Worm (Caenorhabditis elegans) whole organism, L4 larva: ENCODE results near the gene C56E10.3.
A peak's percentile ranks its signal among the peaks of the same experiment; 100 is the strongest.

Experiments
- F37D6.2 ChIP-seq: sonication (generic microtip); optimal IDR thresholded peaks from 2 replicates; lab custom pipeline; 2016; ENCODE audit warnings: mild to moderate bottlenecking, missing genetic modification characterization, missing compliant biosample characterization
- F49E8.2 ChIP-seq: sonication (generic microtip); optimal IDR thresholded peaks from 2 replicates; lab custom pipeline; 2016; ENCODE audit warnings: missing compliant biosample characterization, mild to moderate bottlenecking, missing genetic modification characterization, borderline replicate concordance
- R02D3.7 ChIP-seq: fragments of 150-350 bp; sonication (generic microtip); optimal IDR thresholded peaks from 3 replicates; lab custom pipeline; 2014; ENCODE audit warnings: missing biosample characterization, missing genetic modification characterization
- T20F7.1 ChIP-seq: fragments of 200-800 bp; sonication (Bioruptor generic); optimal IDR thresholded peaks from 2 replicates; lab custom pipeline; 2018; ENCODE audit warnings: mild to moderate bottlenecking, missing genetic modification characterization, missing compliant biosample characterization
- Y75B8A.6 ChIP-seq: fragments of 200-800 bp; sonication (Bioruptor generic); IDR thresholded peaks from 2 replicates; pipeline ENCODE4 v1.3.6; 2022; ENCODE audit warnings: missing genetic modification reagents, missing genetic modification characterization, missing compliant biosample characterization
- aha-1 ChIP-seq: fragments of 150-350 bp; peaks from one replicate; lab custom pipeline; 2014; ENCODE audit warnings: missing biosample characterization, missing genetic modification characterization
- attf-4 ChIP-seq: sonication (generic microtip); optimal IDR thresholded peaks from 3 replicates; lab custom pipeline; 2017; ENCODE audit warnings: missing biosample characterization, missing genetic modification characterization
- ceh-20 ChIP-seq: fragments of 200-800 bp; sonication (Bioruptor generic); IDR thresholded peaks from 2 replicates; pipeline ENCODE4 v1.3.6; 2022; ENCODE audit warnings: missing genetic modification reagents, missing genetic modification characterization, missing compliant biosample characterization
- ceh-82 ChIP-seq: sonication (generic microtip); optimal IDR thresholded peaks from 2 replicates; lab custom pipeline; 2017; ENCODE audit warnings: missing biosample characterization, missing genetic modification characterization
- daf-16 ChIP-seq, 3 experiments: sonication (generic microtip); optimal IDR thresholded peaks; 2 replicates each; lab custom pipeline; 2016 to 2017; ENCODE audit warnings: missing genetic modification characterization in 3 of 3, missing genetic modification reagents in 3 of 3, mild to moderate bottlenecking in 2 of 3, missing compliant biosample characterization in 2 of 3, missing biosample characterization in 1 of 3, moderate library complexity in 1 of 3
- egl-43 ChIP-seq: fragments of 200-800 bp; sonication (Bioruptor generic); IDR thresholded peaks from 2 replicates; pipeline ENCODE4 v1.3.6; 2022; ENCODE audit warnings: missing genetic modification reagents, missing genetic modification characterization, missing compliant biosample characterization
- hlh-11 ChIP-seq: fragments of 200-800 bp; sonication (Bioruptor generic); optimal IDR thresholded peaks from 2 replicates; lab custom pipeline; 2018; ENCODE audit warnings: mild to moderate bottlenecking, missing genetic modification characterization, missing compliant biosample characterization
- jun-1 ChIP-seq: fragments of 150-350 bp; optimal IDR thresholded peaks from 2 replicates; lab custom pipeline; 2014; ENCODE audit warnings: missing biosample characterization, missing genetic modification reagents, missing genetic modification characterization
- lim-7 ChIP-seq: fragments of 200-800 bp; sonication (Bioruptor generic); IDR thresholded peaks from 2 replicates; pipeline ENCODE4 v1.3.6; 2022; ENCODE audit warnings: missing genetic modification characterization, missing compliant biosample characterization
- lin-15B ChIP-seq: fragments of 150-350 bp; sonication (generic microtip); optimal IDR thresholded peaks from 3 replicates; lab custom pipeline; 2014; ENCODE audit warnings: missing biosample characterization, missing genetic modification characterization
- madf-5 ChIP-seq, 2 experiments: fragments of 200-800 bp; sonication (Bioruptor generic); IDR thresholded peaks; 2 replicates each; pipeline ENCODE4 v1.3.6; 2022; ENCODE audit warnings: missing compliant biosample characterization in 2 of 2, missing genetic modification characterization in 2 of 2
- madf-9 ChIP-seq: fragments of 200-800 bp; sonication (Bioruptor generic); conservative IDR thresholded peaks from 2 replicates; pipeline ENCODE4 v1.3.6; 2022; ENCODE audit warnings: missing genetic modification reagents, missing genetic modification characterization, missing compliant biosample characterization
- mes-2 ChIP-seq: sonication (generic microtip); optimal IDR thresholded peaks from 2 replicates; lab custom pipeline; 2016; ENCODE audit warnings: missing genotype, mild to moderate bottlenecking, missing genetic modification characterization, missing compliant biosample characterization; ENCODE audit not compliant: poor library complexity, severe bottlenecking
- mxl-2 ChIP-seq: fragments of 200-800 bp; sonication (Bioruptor generic); conservative IDR thresholded peaks from 2 replicates; pipeline ENCODE4 v1.3.6; 2022; ENCODE audit warnings: missing genetic modification reagents, missing genetic modification characterization, missing compliant biosample characterization
- mxl-3 ChIP-seq: fragments of 200-800 bp; sonication (Bioruptor generic); optimal IDR thresholded peaks from 2 replicates; lab custom pipeline; 2018; ENCODE audit warnings: mild to moderate bottlenecking, missing genetic modification characterization, missing compliant biosample characterization
- nhr-11 ChIP-seq: fragments of 150-350 bp; optimal IDR thresholded peaks from 2 replicates; lab custom pipeline; 2014; ENCODE audit warnings: missing biosample characterization, missing genetic modification characterization
- nhr-111 ChIP-seq: fragments of 200-800 bp; sonication (Bioruptor generic); optimal IDR thresholded peaks from 2 replicates; lab custom pipeline; 2018; ENCODE audit warnings: mild to moderate bottlenecking, missing genetic modification characterization, missing compliant biosample characterization
- nhr-42 ChIP-seq: fragments of 200-800 bp; sonication (Bioruptor generic); IDR thresholded peaks from 2 replicates; pipeline ENCODE4 v1.3.6; 2022; ENCODE audit warnings: missing genetic modification characterization, missing compliant biosample characterization
- rbr-2 ChIP-seq: sonication (generic microtip); optimal IDR thresholded peaks from 2 replicates; lab custom pipeline; 2016; ENCODE audit warnings: missing genotype, missing genetic modification characterization, missing compliant biosample characterization
- saeg-2 ChIP-seq: fragments of 200-800 bp; sonication (Bioruptor generic); IDR thresholded peaks from 2 replicates; pipeline ENCODE4 v1.3.6; 2022; ENCODE audit warnings: missing genetic modification reagents, missing genetic modification characterization, missing compliant biosample characterization
- spr-1 ChIP-seq: sonication (generic microtip); optimal IDR thresholded peaks from 2 replicates; lab custom pipeline; 2016; ENCODE audit warnings: mild to moderate bottlenecking, missing genetic modification characterization, missing compliant biosample characterization
- unc-130 ChIP-seq: sonication (generic microtip); optimal IDR thresholded peaks from 2 replicates; lab custom pipeline; 2016; ENCODE audit warnings: missing genetic modification reagents, missing genetic modification characterization, missing compliant biosample characterization
- unc-62 ChIP-seq, 3 experiments: fragments of 150-350 bp in 1 of 3; sonication (generic microtip); optimal IDR thresholded peaks in 2 of 3; peaks in 1 of 3; 1 replicate in 1 of 3; 2 replicates in 2 of 3; lab custom pipeline; 2014 to 2017; ENCODE audit warnings: missing biosample characterization in 3 of 3, missing genetic modification characterization in 3 of 3, missing genetic modification reagents in 3 of 3, missing genotype in 1 of 3
- zfp-3 ChIP-seq: fragments of 200-800 bp; sonication (Bioruptor generic); conservative IDR thresholded peaks from 2 replicates; pipeline ENCODE4 v1.3.6; 2022; ENCODE audit warnings: missing genetic modification reagents, missing genetic modification characterization, missing compliant biosample characterization
- ztf-11 ChIP-seq: fragments of 150-350 bp; optimal IDR thresholded peaks from 2 replicates; lab custom pipeline; 2014; ENCODE audit warnings: missing biosample characterization, missing genetic modification characterization
- ztf-7 ChIP-seq: fragments of 150-350 bp; optimal IDR thresholded peaks from 2 replicates; lab custom pipeline; 2014; ENCODE audit warnings: missing biosample characterization, missing genetic modification characterization

C56E10.3 gene

DNA sequence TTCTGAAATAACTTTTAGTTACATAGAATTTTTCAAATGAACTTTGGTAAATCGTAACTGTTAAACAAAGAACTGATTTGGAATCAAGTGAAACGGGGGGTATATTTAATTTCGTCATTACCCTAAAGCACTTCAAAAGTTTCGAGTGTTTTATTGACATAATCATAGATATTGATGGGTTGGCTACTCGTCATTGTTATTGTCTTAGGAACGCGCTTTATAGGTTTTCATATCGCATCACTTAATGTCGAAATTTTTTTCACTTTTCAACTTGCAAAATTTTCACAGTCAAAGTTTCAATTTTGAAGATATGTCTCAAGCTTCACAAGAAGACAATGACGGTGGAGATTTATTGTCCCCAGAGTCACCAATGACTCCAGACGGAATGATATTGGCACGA is 26.7 kb upstream of the C56E10.3 start, which contains the start of gene kqt-1:
TSS of gene kqt-1 (plus strand) at position 301 of the 400 bp plus-strand sequence.
- TF ChIP-seq nhr-11 (tag; lab: Kevin White, UChicago) (no peak), saeg-2 (GFP tag; lab: Robert Waterston, UW) (no peak), mxl-2 (GFP tag; lab: Robert Waterston, UW) (no peak), mes-2 (tag; lab: Kevin White, UChicago) (no peak), egl-43 (GFP tag; lab: Robert Waterston, UW) (no peak), ceh-82 (no peak), F37D6.2 (tag; lab: Kevin White, UChicago) (no peak), lim-7 (GFP tag; lab: Robert Waterston, UW) (no peak), zfp-3 (GFP tag; lab: Robert Waterston, UW) (no peak), unc-130 (GFP tag; lab: Kevin White, UChicago) (no peak), R02D3.7 (tag; lab: Kevin White, UChicago) (no peak), jun-1 (no peak), nhr-42 (no peak), T20F7.1 (GFP tag; lab: Kevin White, UChicago) (no peak), ztf-7 (no peak)

DNA sequence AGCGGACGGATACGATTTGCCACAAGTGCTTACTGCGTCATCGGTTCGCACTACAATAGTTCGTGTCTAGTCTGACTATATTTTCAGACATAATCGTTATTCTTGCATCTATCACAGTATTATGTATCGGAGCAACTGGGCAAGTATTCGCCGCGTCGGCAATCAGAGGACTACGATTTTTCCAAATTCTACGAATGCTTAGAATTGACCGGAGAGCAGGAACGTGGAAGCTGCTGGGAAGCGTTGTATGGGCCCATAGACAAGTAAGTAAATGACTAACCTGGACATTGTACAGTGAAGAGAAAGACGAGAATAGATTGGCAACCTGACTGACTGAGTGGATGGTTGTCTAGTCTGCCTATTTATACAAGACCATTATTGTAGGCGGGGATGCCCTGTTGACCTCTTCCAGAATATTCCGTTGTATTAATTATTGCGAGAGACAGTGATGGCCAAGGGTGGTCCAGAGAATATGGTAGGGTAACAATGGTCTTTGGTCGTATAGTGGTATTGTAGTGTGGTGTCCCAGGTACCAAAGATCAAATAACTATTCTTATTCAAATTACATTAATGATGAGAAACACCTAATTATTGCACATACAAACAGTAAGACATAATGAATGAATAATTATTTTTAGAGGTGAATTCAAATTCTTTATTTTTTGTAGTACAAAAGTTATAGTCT is 22.8 kb upstream of the C56E10.3 start, which contains the start of gene clec-266:
TSS of gene clec-266 (minus strand) at position 364 of the 685 bp plus-strand sequence.
- TF ChIP-seq hlh-11 (no peak), F49E8.2 (tag; lab: Kevin White, UChicago) (no peak), ceh-20 (GFP tag; lab: Robert Waterston, UW) (no peak), unc-62 (GFP tag; optimal IDR thresholded peaks at IDR 0.05 in 1 of 2; lab: Kevin White, UChicago) (peak in 1 of 2 experiments; percentile 53), unc-62 (tag; optimal IDR thresholded peaks at IDR 0.05; lab: Kevin White, UChicago) (no peak), jun-1 (no peak)

DNA sequence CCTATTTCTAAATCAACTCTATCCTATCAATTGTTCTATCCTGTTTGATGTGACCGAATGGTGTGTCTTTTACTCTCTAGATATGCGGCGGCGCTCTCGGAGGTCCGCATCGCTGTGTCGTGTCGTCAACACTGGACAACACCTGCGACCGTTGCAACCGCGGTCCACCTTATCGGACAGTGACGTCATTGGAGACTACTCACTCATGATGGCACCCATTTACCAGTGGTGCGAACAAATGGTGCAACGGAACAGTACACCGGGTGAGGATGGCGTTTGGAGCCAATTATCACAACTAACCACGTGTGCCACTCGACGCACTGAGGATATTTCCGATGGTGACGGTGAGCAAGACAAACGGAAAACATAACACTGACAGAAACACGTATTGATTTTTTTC is 20.2 kb upstream of the C56E10.3 start:
- TF ChIP-seq T20F7.1 (GFP tag; lab: Kevin White, UChicago) (no peak), lin-15B (tag; lab: Kevin White, UChicago) (no peak), mxl-3 (GFP tag; lab: Kevin White, UChicago) (no peak), unc-62 (GFP tag; optimal IDR thresholded peaks at IDR 0.05 in 1 of 2; lab: Kevin White, UChicago) (peak in 1 of 2 experiments; percentile 18), unc-62 (tag; optimal IDR thresholded peaks at IDR 0.05; lab: Kevin White, UChicago) (no peak), Y75B8A.6 (GFP tag; lab: Robert Waterston, UW) (no peak), madf-9 (no peak), aha-1 (tag; lab: Kevin White, UChicago) (peak; percentile 44)

DNA sequence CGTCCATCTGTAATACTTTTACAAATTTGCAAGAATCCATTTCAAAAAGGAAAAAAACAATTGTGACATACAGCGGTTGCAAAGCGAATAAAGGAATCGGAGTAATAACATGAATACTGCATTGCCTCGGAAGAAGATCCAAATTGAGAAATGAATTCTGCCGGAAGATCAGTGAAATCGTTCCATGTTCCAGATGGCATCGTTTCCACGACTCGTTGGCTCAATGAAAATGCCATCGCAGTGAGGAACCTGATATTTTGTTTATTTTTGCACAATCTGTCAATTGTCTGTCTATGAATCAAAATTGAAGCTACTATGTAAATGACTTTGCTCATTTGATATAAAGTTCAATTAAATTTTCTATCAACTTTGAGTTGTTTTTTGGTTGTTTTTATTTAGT is 14.8 kb upstream of the C56E10.3 start:
- peak; percentile 97 for TF ChIP-seq aha-1 (tag; lab: Kevin White, UChicago)
- no peak for TF ChIP-seq daf-16 (GFP tag; optimal IDR thresholded peaks at IDR 0.05; lab: Kevin White, UChicago)
- TF ChIP-seq daf-16 (tag; optimal IDR thresholded peaks at IDR 0.05; lab: Kevin White, UChicago): no peak
- TF ChIP-seq, all 104 proteins: peak for 1

DNA sequence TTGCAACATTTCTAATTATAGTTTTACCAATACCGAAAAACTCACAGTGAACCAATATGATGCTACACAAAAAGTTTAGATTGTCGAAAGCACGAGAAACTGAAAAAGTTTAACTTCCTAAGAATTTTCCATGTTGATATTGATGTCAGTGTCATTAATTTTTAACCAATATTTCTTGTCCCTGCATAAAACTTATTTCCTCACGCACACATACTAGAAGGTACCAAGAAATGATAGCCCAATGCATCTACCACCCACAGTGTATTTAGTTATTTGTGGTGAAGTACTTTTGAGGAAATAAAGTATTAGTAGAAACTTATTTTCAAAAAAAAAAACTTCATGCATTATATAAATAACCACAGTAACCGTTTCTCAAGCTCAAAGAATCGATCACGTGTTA is 14.0 kb upstream of the C56E10.3 start, which contains the start of gene aexr-2:
TSS of gene aexr-2 (minus strand) at position 101 of the 400 bp plus-strand sequence.
- no peak for TF ChIP-seq madf-5 (GFP tag; IDR thresholded peaks at IDR 0.05; lab: Robert Waterston, UW)
- TF ChIP-seq ceh-82: no peak
- no peak for TF ChIP-seq ztf-11
- TF ChIP-seq rbr-2 (tag; lab: Kevin White, UChicago): no peak
- TF ChIP-seq spr-1 (tag; lab: Kevin White, UChicago): no peak
- TF ChIP-seq, all 104 proteins: peak for 0

DNA sequence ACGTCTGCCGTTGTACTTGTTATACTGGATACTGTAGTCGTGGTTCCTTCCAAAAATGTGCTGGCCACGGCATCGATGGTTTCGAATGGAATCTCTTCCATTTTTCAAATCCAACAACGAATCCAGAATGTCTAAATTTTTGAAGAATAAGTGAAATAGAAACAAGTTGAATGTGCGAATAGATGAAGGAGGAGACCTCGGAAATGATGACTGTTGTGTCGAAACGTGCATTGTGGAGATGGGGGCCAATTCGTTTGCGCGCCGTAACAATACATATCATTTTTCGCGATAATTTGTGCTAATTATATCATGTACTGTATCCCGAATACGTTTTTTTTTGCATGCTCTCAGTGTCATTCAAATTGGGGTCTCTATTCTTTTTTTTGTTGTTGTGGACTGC is 10.3 kb upstream of the C56E10.3 start, which contains the start of gene aexr-1:
TSS of gene aexr-1 (minus strand) at position 101 of the 400 bp plus-strand sequence.
- no peak for TF ChIP-seq attf-4 (tag; lab: Kevin White, UChicago)
- peak; percentile 85 for TF ChIP-seq aha-1 (tag; lab: Kevin White, UChicago)
- no peak for TF ChIP-seq nhr-111 (GFP tag; lab: Kevin White, UChicago)
